Fruit fly (Drosophila melanogaster): ENCODE measurements around the gene Rad9.

dm6 chr3L:18917281-18917680, 44.9 kb upstream of the Rad9 start, which contains the start of gene CG6839:
- TF ChIP-seq CG8478 (optimal IDR thresholded peaks at IDR 0.05) (no peak), CTCF (optimal IDR thresholded peaks at IDR 0.05) (no peak)

Data from S2 (cell line).